Worm (Caenorhabditis elegans) whole organism, L2 larva: ENCODE data around the gene F11C7.6.

ENCODE experiments used
- alr-1 ChIP-seq: fragments of 150-350 bp; optimal IDR thresholded peaks from 2 replicates; lab custom pipeline; 2014; ENCODE audit warnings: missing biosample characterization, missing genetic modification characterization
- ama-1 ChIP-seq: fragments of 150-350 bp; optimal IDR thresholded peaks from 2 replicates; lab custom pipeline; 2018; ENCODE audit warnings: inconsistent platforms
- ceh-16 ChIP-seq: fragments of 150-350 bp; optimal IDR thresholded peaks from 2 replicates; lab custom pipeline; 2014; ENCODE audit warnings: missing biosample characterization, missing genetic modification characterization
- elt-3 ChIP-seq: sonication (generic microtip); optimal IDR thresholded peaks from 2 replicates; lab custom pipeline; 2017; ENCODE audit warnings: missing biosample characterization, missing genetic modification characterization
- nhr-11 ChIP-seq: fragments of 150-350 bp; optimal IDR thresholded peaks from 2 replicates; lab custom pipeline; 2014; ENCODE audit warnings: missing biosample characterization, missing genetic modification characterization
- snpc-4 ChIP-seq: fragments of 150-350 bp; optimal IDR thresholded peaks from 2 replicates; lab custom pipeline; 2014; ENCODE audit warnings: missing biosample characterization, missing genetic modification characterization
- unc-62 ChIP-seq: fragments of 150-350 bp; optimal IDR thresholded peaks from 2 replicates; lab custom pipeline; 2014; ENCODE audit warnings: missing biosample characterization, missing genetic modification reagents, missing genetic modification characterization
- ztf-11 ChIP-seq: sonication (generic microtip); optimal IDR thresholded peaks from 2 replicates; lab custom pipeline; 2017; ENCODE audit warnings: missing biosample characterization, missing genetic modification characterization
- ztf-4 ChIP-seq: fragments of 150-350 bp; optimal IDR thresholded peaks from 2 replicates; lab custom pipeline; 2014; ENCODE audit warnings: missing biosample characterization, missing genetic modification characterization

DNA sequence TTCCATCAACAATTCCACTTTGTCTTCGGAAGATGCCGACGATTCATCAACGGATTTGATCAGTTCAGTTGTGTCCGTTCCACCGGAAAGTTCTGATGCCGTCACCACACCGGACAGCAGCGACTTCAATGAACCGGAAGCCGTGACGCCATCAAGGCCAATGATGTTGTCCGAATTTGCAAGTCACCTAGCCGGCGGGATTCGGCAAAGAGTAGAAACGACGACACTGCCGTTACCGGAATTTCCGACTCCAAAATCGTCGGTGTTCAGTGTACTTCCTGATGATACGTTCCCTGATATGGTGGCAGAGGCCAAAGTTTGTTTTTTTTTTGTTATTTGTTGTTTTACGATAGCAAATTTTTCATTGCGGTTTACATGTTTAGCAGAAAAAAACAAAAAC lies 37.9 kb upstream of the F11C7.6 start:
- no peak for TF ChIP-seq alr-1 (tag; lab: Kevin White, UChicago)
- no peak for TF ChIP-seq ceh-16
- TF ChIP-seq unc-62, result no peak
- TF ChIP-seq ztf-4 (tag; lab: Kevin White, UChicago), result no peak
- no peak for TF ChIP-seq ama-1 (lab: Kevin White, UChicago)
- no peak for TF ChIP-seq nhr-11 (tag; lab: Kevin White, UChicago)
- TF ChIP-seq snpc-4, result no peak
- TF ChIP-seq elt-3 (tag; lab: Kevin White, UChicago), result no peak
- TF ChIP-seq ztf-11 (tag; lab: Kevin White, UChicago), result no peak
